Worm (Caenorhabditis elegans) whole organism, L4 larva: ENCODE measurements around the gene Y17G7B.8.

Source experiments
- D1046.2 ChIP-seq: fragments of 200-800 bp; sonication (Bioruptor generic); IDR thresholded peaks from 2 replicates; pipeline ENCODE4 v1.3.6; 2022; ENCODE audit warnings: missing genetic modification characterization, missing compliant biosample characterization
- Y105C5A.15 ChIP-seq: fragments of 200-800 bp; sonication (Bioruptor generic); IDR thresholded peaks from 2 replicates; pipeline ENCODE4 v1.3.6; 2022; ENCODE audit warnings: missing genetic modification characterization, missing compliant biosample characterization
- aly-2 ChIP-seq: sonication (generic microtip); optimal IDR thresholded peaks from 2 replicates; lab custom pipeline; 2018; ENCODE audit warnings: missing biosample characterization, missing genetic modification characterization
- ama-1 ChIP-seq: fragments of 150-350 bp; optimal IDR thresholded peaks from 2 replicates; lab custom pipeline; 2014; ENCODE audit warnings: inconsistent platforms, mixed read lengths
- hif-1 ChIP-seq, 2 experiments: sonication (generic microtip); optimal IDR thresholded peaks; 2 replicates each; lab custom pipeline; 2016 to 2017; ENCODE audit warnings: missing compliant biosample characterization in 2 of 2, missing genetic modification characterization in 2 of 2, missing genetic modification reagents in 2 of 2, missing genotype in 2 of 2, mild to moderate bottlenecking in 1 of 2
- lsy-2 ChIP-seq, 2 experiments: fragments of 150-350 bp in 1 of 2; sonication (generic microtip) in 1 of 2; optimal IDR thresholded peaks; 2 replicates each; lab custom pipeline; 2014 to 2017; ENCODE audit warnings: missing biosample characterization in 2 of 2, missing genetic modification characterization in 2 of 2
- mep-1 ChIP-seq: fragments of 150-350 bp; sonication (generic microtip); optimal IDR thresholded peaks from 3 replicates; lab custom pipeline; 2014; ENCODE audit warnings: missing biosample characterization, missing genetic modification characterization
- nhr-11 ChIP-seq: fragments of 150-350 bp; optimal IDR thresholded peaks from 2 replicates; lab custom pipeline; 2014; ENCODE audit warnings: missing biosample characterization, missing genetic modification characterization
- nhr-237 ChIP-seq: sonication (generic microtip); optimal IDR thresholded peaks from 2 replicates; lab custom pipeline; 2017; ENCODE audit warnings: missing biosample characterization, missing genetic modification characterization
- nhr-6 ChIP-seq: fragments of 150-350 bp; optimal IDR thresholded peaks from 2 replicates; lab custom pipeline; 2014; ENCODE audit warnings: missing biosample characterization, missing genetic modification characterization
- unc-130 ChIP-seq: sonication (generic microtip); optimal IDR thresholded peaks from 2 replicates; lab custom pipeline; 2016; ENCODE audit warnings: missing genetic modification reagents, missing genetic modification characterization, missing compliant biosample characterization

DNA sequence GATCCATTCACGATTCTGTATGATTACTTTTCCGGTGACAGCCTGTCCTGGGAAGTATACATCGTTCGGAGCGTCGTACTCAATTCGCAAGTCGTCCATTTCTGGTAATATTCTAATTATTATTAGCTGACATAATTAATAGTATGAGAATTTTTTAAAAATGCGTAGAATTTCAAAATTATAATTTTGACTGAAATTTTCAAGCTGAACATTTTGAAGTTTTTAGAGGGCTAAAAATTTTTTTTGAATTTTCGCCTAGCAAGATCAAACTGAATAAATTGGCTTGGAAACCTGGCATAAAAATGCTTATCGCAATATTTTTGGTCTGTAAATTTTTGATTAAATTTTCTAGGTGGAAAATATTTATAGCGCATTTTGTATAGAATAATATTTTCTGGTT, 35.0 kb upstream of the Y17G7B.8 start, which contains the start of gene arrd-7:
- no peak for TF ChIP-seq D1046.2 (GFP tag; lab: Robert Waterston, UW)
- no peak for TF ChIP-seq ama-1 (lab: Kevin White, UChicago)
- no peak for TF ChIP-seq Y105C5A.15
- TF ChIP-seq lsy-2 (tag; optimal IDR thresholded peaks at IDR 0.05; lab: Kevin White, UChicago) = no peak
- TF ChIP-seq unc-130 (GFP tag; lab: Kevin White, UChicago) = no peak
- TF ChIP-seq nhr-237 (tag; lab: Kevin White, UChicago) = no peak
- no peak for TF ChIP-seq mep-1 (tag; lab: Kevin White, UChicago)
- TF ChIP-seq nhr-11 (tag; lab: Kevin White, UChicago) = no peak
- TF ChIP-seq aly-2 (tag; lab: Kevin White, UChicago) = no peak
- TF ChIP-seq hif-1 (tag; optimal IDR thresholded peaks at IDR 0.05; lab: Kevin White, UChicago) = no peak
- TF ChIP-seq nhr-6 (tag; lab: Kevin White, UChicago) = no peak
